Fruit fly (Drosophila melanogaster) whole organism, prepupa: Measurements from ENCODE around the gene Myo61F.

Experiments
- Blimp-1 ChIP-seq: fragments of 200-800 bp; sonication (Bioruptor generic); optimal IDR thresholded peaks from 3 replicates; lab custom pipeline; 2017; ENCODE audit warnings: missing biosample characterization, missing genetic modification characterization, mild to moderate bottlenecking, moderate library complexity, missing genetic modification reagents
- CG10669 ChIP-seq: fragments of 200-800 bp; sonication (Bioruptor generic); optimal IDR thresholded peaks from 3 replicates; lab custom pipeline; 2018; ENCODE audit warnings: missing biosample characterization, mild to moderate bottlenecking, missing genetic modification characterization, moderate library complexity
- CG11294 ChIP-seq: fragments of 200-800 bp; sonication (Bioruptor generic); IDR thresholded peaks from 2 replicates; pipeline ENCODE4 v1.3.6; 2022; ENCODE audit warnings: missing biosample characterization, missing genetic modification characterization
- CG15336 ChIP-seq: fragments of 200-800 bp; sonication (Bioruptor generic); IDR thresholded peaks from 2 replicates; pipeline ENCODE4 v1.3.6; 2022; ENCODE audit warnings: missing biosample characterization, missing genetic modification characterization
- CG31627 ChIP-seq: fragments of 200-800 bp; sonication (Bioruptor generic); optimal IDR thresholded peaks from 3 replicates; lab custom pipeline; 2016; ENCODE audit warnings: missing biosample characterization, missing genetic modification characterization
- CG32006 ChIP-seq: fragments of 200-800 bp; sonication (Bioruptor generic); optimal IDR thresholded peaks from 3 replicates; lab custom pipeline; 2017; ENCODE audit warnings: missing biosample characterization, mild to moderate bottlenecking, missing genetic modification characterization
- CG3919 ChIP-seq: fragments of 200-800 bp; sonication (Bioruptor generic); optimal IDR thresholded peaks from 3 replicates; lab custom pipeline; 2016; ENCODE audit warnings: missing biosample characterization, missing genetic modification characterization
- CG6163 ChIP-seq: fragments of 200-800 bp; sonication (Bioruptor generic); IDR thresholded peaks from 3 replicates; pipeline ENCODE4 v1.3.6; 2022; ENCODE audit warnings: missing biosample characterization, missing genetic modification characterization
- CG6276 ChIP-seq: fragments of 200-800 bp; sonication (Bioruptor generic); optimal IDR thresholded peaks from 2 replicates; lab custom pipeline; 2017; ENCODE audit warnings: missing biosample characterization, mild to moderate bottlenecking, missing genetic modification characterization
- CG6808 ChIP-seq: fragments of 200-800 bp; sonication (Bioruptor generic); optimal IDR thresholded peaks from 3 replicates; lab custom pipeline; 2017; ENCODE audit warnings: missing biosample characterization, missing genetic modification characterization, mild to moderate bottlenecking, moderate library complexity, missing genetic modification reagents
- CG6854 ChIP-seq: fragments of 200-800 bp; sonication (Bioruptor generic); optimal IDR thresholded peaks from 2 replicates; lab custom pipeline; 2017; ENCODE audit warnings: missing biosample characterization, mild to moderate bottlenecking, missing genetic modification characterization
- CG8319 ChIP-seq: fragments of 200-800 bp; sonication (Bioruptor generic); optimal IDR thresholded peaks from 3 replicates; lab custom pipeline; 2016; ENCODE audit warnings: missing biosample characterization, missing genetic modification characterization
- CG8632 ChIP-seq: fragments of 200-800 bp; sonication (Bioruptor generic); optimal IDR thresholded peaks from 3 replicates; lab custom pipeline; 2016; ENCODE audit warnings: missing biosample characterization, missing genetic modification characterization
- CG9139 ChIP-seq: fragments of 200-800 bp; sonication (Bioruptor generic); optimal IDR thresholded peaks from 3 replicates; lab custom pipeline; 2017; ENCODE audit warnings: missing biosample characterization, mild to moderate bottlenecking, missing genetic modification characterization
- Eip78C ChIP-seq: fragments of 200-800 bp; sonication (Bioruptor generic); peaks from one replicate; lab custom pipeline; 2016; ENCODE audit warnings: missing biosample characterization, missing genetic modification characterization
- Gug ChIP-seq: fragments of 200-800 bp; sonication (Bioruptor generic); IDR thresholded peaks from 2 replicates; pipeline ENCODE4 v1.3.6; 2022; ENCODE audit warnings: missing biosample characterization, missing genetic modification characterization
- Hr39 ChIP-seq: fragments of 200-800 bp; sonication (Bioruptor generic); optimal IDR thresholded peaks from 2 replicates; lab custom pipeline; 2016; ENCODE audit warnings: missing biosample characterization, missing genetic modification characterization
- Lpt ChIP-seq: fragments of 200-800 bp; sonication (Bioruptor generic); optimal IDR thresholded peaks from 3 replicates; lab custom pipeline; 2016; ENCODE audit warnings: missing biosample characterization, missing genetic modification characterization
- Met ChIP-seq: fragments of 200-800 bp; sonication (Bioruptor generic); optimal IDR thresholded peaks from 3 replicates; lab custom pipeline; 2016; ENCODE audit warnings: missing biosample characterization, missing genetic modification characterization
- OdsH ChIP-seq: fragments of 200-800 bp; sonication (Bioruptor generic); optimal IDR thresholded peaks from 3 replicates; lab custom pipeline; 2016; ENCODE audit warnings: missing biosample characterization, missing genetic modification characterization
- Smox ChIP-seq: fragments of 200-800 bp; sonication (Bioruptor generic); optimal IDR thresholded peaks from 3 replicates; lab custom pipeline; 2016; ENCODE audit warnings: missing biosample characterization, missing genetic modification characterization
- Sox102F ChIP-seq: fragments of 200-800 bp; sonication (Bioruptor generic); optimal IDR thresholded peaks from 2 replicates; lab custom pipeline; 2016; ENCODE audit warnings: missing biosample characterization, mild to moderate bottlenecking, missing genetic modification characterization
- Sox14 ChIP-seq: fragments of 200-800 bp; sonication (Bioruptor generic); optimal IDR thresholded peaks from 3 replicates; lab custom pipeline; 2016; ENCODE audit warnings: missing biosample characterization, missing genetic modification characterization
- achi ChIP-seq: fragments of 200-800 bp; sonication (Bioruptor generic); optimal IDR thresholded peaks from 3 replicates; lab custom pipeline; 2016; ENCODE audit warnings: missing biosample characterization, missing genetic modification characterization
- acj6 ChIP-seq: fragments of 200-800 bp; sonication (Bioruptor generic); optimal IDR thresholded peaks from 3 replicates; lab custom pipeline; 2016; ENCODE audit warnings: missing biosample characterization, missing genetic modification characterization
- cyc ChIP-seq: fragments of 200-800 bp; sonication (Bioruptor generic); optimal IDR thresholded peaks from 3 replicates; lab custom pipeline; 2016; ENCODE audit warnings: missing biosample characterization, missing genetic modification characterization
- dsx ChIP-seq: fragments of 200-800 bp; optimal IDR thresholded peaks from 3 replicates; lab custom pipeline; 2019; ENCODE audit warnings: missing biosample characterization, mild to moderate bottlenecking, missing genetic modification characterization, moderate library complexity; ENCODE audit not compliant: poor library complexity, severe bottlenecking
- eg ChIP-seq: fragments of 200-800 bp; sonication (Bioruptor generic); IDR thresholded peaks from 3 replicates; pipeline ENCODE4 v1.3.6; 2022; ENCODE audit warnings: missing biosample characterization, missing genetic modification characterization
- esn ChIP-seq: fragments of 200-800 bp; sonication (Bioruptor generic); optimal IDR thresholded peaks from 2 replicates; lab custom pipeline; 2016; ENCODE audit warnings: missing biosample characterization, mild to moderate bottlenecking, missing genetic modification characterization, moderate library complexity
- fd59A ChIP-seq: fragments of 200-800 bp; sonication (Bioruptor generic); optimal IDR thresholded peaks from 2 replicates; lab custom pipeline; 2017; ENCODE audit warnings: missing biosample characterization, mild to moderate bottlenecking, missing genetic modification characterization, missing genetic modification reagents
- fd85E ChIP-seq: fragments of 200-800 bp; sonication (Bioruptor generic); optimal IDR thresholded peaks from 3 replicates; lab custom pipeline; 2016; ENCODE audit warnings: missing biosample characterization, missing genetic modification characterization
- lz ChIP-seq: fragments of 200-800 bp; sonication (Bioruptor generic); optimal IDR thresholded peaks from 3 replicates; lab custom pipeline; 2016; ENCODE audit warnings: missing biosample characterization, missing genetic modification characterization
- pdm3 ChIP-seq: fragments of 200-800 bp; sonication (Bioruptor generic); optimal IDR thresholded peaks from 3 replicates; lab custom pipeline; 2016; ENCODE audit warnings: missing biosample characterization, missing genetic modification characterization
- salr ChIP-seq, 2 experiments: fragments of 200-800 bp; sonication (Bioruptor generic); optimal IDR thresholded peaks; 3 replicates each; lab custom pipeline; 2016 to 2018; ENCODE audit warnings: missing biosample characterization in 2 of 2, missing genetic modification characterization in 2 of 2, mild to moderate bottlenecking in 1 of 2
- spab ChIP-seq: fragments of 200-800 bp; sonication (Bioruptor generic); optimal IDR thresholded peaks from 2 replicates; lab custom pipeline; 2017; ENCODE audit warnings: missing biosample characterization, mild to moderate bottlenecking, missing genetic modification characterization, missing genetic modification reagents
- ss ChIP-seq, 2 experiments: fragments of 200-800 bp; sonication (Bioruptor generic); optimal IDR thresholded peaks; 2 replicates in 1 of 2; 3 replicates in 1 of 2; lab custom pipeline; 2017 to 2018; ENCODE audit warnings: mild to moderate bottlenecking in 2 of 2, missing biosample characterization in 2 of 2, missing genetic modification characterization in 2 of 2, moderate library complexity in 1 of 2
- svp ChIP-seq: fragments of 200-800 bp; sonication (Bioruptor generic); peaks from one replicate; lab custom pipeline; 2016; ENCODE audit warnings: missing biosample characterization, missing genetic modification characterization
- topi ChIP-seq: fragments of 200-800 bp; sonication (Bioruptor generic); optimal IDR thresholded peaks from 3 replicates; lab custom pipeline; 2016; ENCODE audit warnings: missing biosample characterization, missing genetic modification characterization
- vri ChIP-seq: fragments of 200-800 bp; sonication (Bioruptor generic); optimal IDR thresholded peaks from 3 replicates; lab custom pipeline; 2016; ENCODE audit warnings: missing biosample characterization, mild to moderate bottlenecking, missing genetic modification characterization

Gene Myo61F

dm6 chr3L:1350924-1351215 is 32.6 kb downstream of the Myo61F start, which contains the start of gene CG9166:
Gene CG9166 (plus strand): TSS chr3L:1351116.
- TF ChIP-seq fd59A (no peak), CG6854 (GFP tag; lab: Kevin White, UChicago) (no peak), CG8319 (GFP tag; lab: Kevin White, UChicago) (no peak), Blimp-1 (GFP tag; lab: Kevin White, UChicago) (no peak), eg (GFP tag; lab: Robert Waterston, UW) (no peak), Smox (GFP tag; lab: Kevin White, UChicago) (no peak), Lpt (no peak), vri (GFP tag; lab: Kevin White, UChicago) (no peak), Sox102F (GFP tag; lab: Kevin White, UChicago) (no peak), spab (GFP tag; lab: Kevin White, UChicago) (no peak), CG10669 (GFP tag; lab: Kevin White, UChicago) (no peak), ss (GFP tag; optimal IDR thresholded peaks at IDR 0.05; lab: Kevin White, UChicago) (no peak), Sox14 (no peak), acj6 (GFP tag; lab: Kevin White, UChicago) (no peak), CG6163 (GFP tag; lab: Robert Waterston, UW) (no peak), CG32006 (GFP tag; lab: Kevin White, UChicago) (no peak), Gug (GFP tag; lab: Robert Waterston, UW) (no peak), dsx (GFP tag; lab: Kevin White, UChicago) (no peak)

dm6 chr3L:1352065-1352464 is 33.8 kb downstream of the Myo61F start:
- TF ChIP-seq vri (GFP tag; lab: Kevin White, UChicago) (peak; percentile 1), CG3919 (peak; percentile 34), achi (GFP tag; lab: Kevin White, UChicago) (peak; percentile 49), Smox (GFP tag; lab: Kevin White, UChicago) (peak; percentile 40), pdm3 (GFP tag; lab: Kevin White, UChicago) (peak; percentile 33), Hr39 (peak; percentile 45), spab (GFP tag; lab: Kevin White, UChicago) (no peak), eg (GFP tag; lab: Robert Waterston, UW) (peak; percentile 18; the same call in 1 of the 3 replicates), Gug (GFP tag; lab: Robert Waterston, UW) (no peak), CG10669 (GFP tag; lab: Kevin White, UChicago) (no peak), CG11294 (GFP tag; lab: Robert Waterston, UW) (no peak), CG8319 (GFP tag; lab: Kevin White, UChicago) (no peak), dsx (GFP tag; lab: Kevin White, UChicago) (peak; percentile 6), svp (GFP tag; lab: Kevin White, UChicago) (peak; percentile 77), Sox14 (peak; percentile 49), lz (GFP tag; lab: Kevin White, UChicago) (peak; percentile 46), cyc (peak; percentile 42), Eip78C (GFP tag; lab: Kevin White, UChicago) (peak; percentile 83), CG6808 (GFP tag; lab: Kevin White, UChicago) (no peak), CG31627 (peak; percentile 43), topi (GFP tag; lab: Kevin White, UChicago) (peak; percentile 36), salr (GFP tag; optimal IDR thresholded peaks at IDR 0.05; lab: Kevin White, UChicago) (peak in 1 of 2 experiments; percentile 28), CG9139 (GFP tag; lab: Kevin White, UChicago) (no peak), CG6276 (no peak), esn (GFP tag; lab: Kevin White, UChicago) (peak; percentile 49), fd59A (no peak), OdsH (GFP tag; lab: Kevin White, UChicago) (peak; percentile 24), acj6 (GFP tag; lab: Kevin White, UChicago) (peak; percentile 21), Sox102F (GFP tag; lab: Kevin White, UChicago) (peak; percentile 13), Met (GFP tag; lab: Kevin White, UChicago) (peak; percentile 8), CG15336 (GFP tag; lab: Robert Waterston, UW) (peak; percentile 19; the same call in 1 of the 2 replicates)
- TF ChIP-seq, all 60 proteins: peak for 22

dm6 chr3L:1354214-1354613 is 35.9 kb downstream of the Myo61F start:
- TF ChIP-seq eg (GFP tag; lab: Robert Waterston, UW) = no peak
- TF ChIP-seq topi (GFP tag; lab: Kevin White, UChicago) = no peak
- TF ChIP-seq OdsH (GFP tag; lab: Kevin White, UChicago) = no peak
- TF ChIP-seq Smox (GFP tag; lab: Kevin White, UChicago) = no peak
- TF ChIP-seq fd59A = no peak
- TF ChIP-seq Sox14 = no peak
- no peak for TF ChIP-seq CG8632 (GFP tag; lab: Kevin White, UChicago)
- TF ChIP-seq fd85E (GFP tag; lab: Kevin White, UChicago) = no peak
- no peak for TF ChIP-seq Eip78C (GFP tag; lab: Kevin White, UChicago)
- TF ChIP-seq CG15336 (GFP tag; lab: Robert Waterston, UW) = no peak
- TF ChIP-seq, all 60 proteins: peak for 0
